Worm (Caenorhabditis elegans): ENCODE data around the gene spp-29.

Gene spp-29

ce11 chrV:17696753-17697152 is at the start of gene spp-29:
TSS of gene spp-29 (minus strand) at chrV:17696853.
- TF ChIP-seq W03F9.2 (tag; optimal IDR thresholded peaks at IDR 0.05): no peak
- no peak for TF ChIP-seq dao-5 (tag; optimal IDR thresholded peaks at IDR 0.05)
- TF ChIP-seq him-1 (tag; optimal IDR thresholded peaks at IDR 0.05): no peak

ce11 chrV:17743802-17744201 is 47.1 kb upstream of the spp-29 start:
- TF ChIP-seq dao-5 (tag; optimal IDR thresholded peaks at IDR 0.05) (no peak), him-1 (tag; optimal IDR thresholded peaks at IDR 0.05) (no peak), W03F9.2 (tag; optimal IDR thresholded peaks at IDR 0.05) (no peak)

- TF ChIP-seq him-1 (tag; optimal IDR thresholded peaks at IDR 0.05): no peak
- no peak for TF ChIP-seq W03F9.2 (tag; optimal IDR thresholded peaks at IDR 0.05)
- no peak for TF ChIP-seq dao-5 (tag; optimal IDR thresholded peaks at IDR 0.05)
These were observed 43.1 kb upstream of the spp-29 start, which contains the start of gene cutl-4 for ce11 chrV:17739801-17740200. TSS of gene cutl-4 (minus strand) at chrV:17739901.

ce11 chrV:17732516-17732915 is 35.9 kb upstream of the spp-29 start, which contains the start of gene twk-42:
TSS of gene twk-42 (minus strand) at chrV:17732616.
- no peak for TF ChIP-seq him-1 (tag; optimal IDR thresholded peaks at IDR 0.05)
- TF ChIP-seq W03F9.2 (tag; optimal IDR thresholded peaks at IDR 0.05): no peak
- no peak for TF ChIP-seq dao-5 (tag; optimal IDR thresholded peaks at IDR 0.05)

ce11 chrV:17728757-17729156 is 32.1 kb upstream of the spp-29 start:
- TF ChIP-seq dao-5 (tag; optimal IDR thresholded peaks at IDR 0.05): no peak
- TF ChIP-seq W03F9.2 (tag; optimal IDR thresholded peaks at IDR 0.05): no peak
- no peak for TF ChIP-seq him-1 (tag; optimal IDR thresholded peaks at IDR 0.05)

ce11 chrV:17728336-17728735 is 31.7 kb upstream of the spp-29 start:
- TF ChIP-seq him-1 (tag; optimal IDR thresholded peaks at IDR 0.05): no peak
- no peak for TF ChIP-seq dao-5 (tag; optimal IDR thresholded peaks at IDR 0.05)
- no peak for TF ChIP-seq W03F9.2 (tag; optimal IDR thresholded peaks at IDR 0.05)

ce11 chrV:17724704-17725103 is 28.1 kb upstream of the spp-29 start, which contains the start of gene fat-5:
TSS of gene fat-5 (plus strand) at chrV:17725004.
- no peak for TF ChIP-seq him-1 (tag; optimal IDR thresholded peaks at IDR 0.05)
- TF ChIP-seq dao-5 (tag; optimal IDR thresholded peaks at IDR 0.05): no peak
- TF ChIP-seq W03F9.2 (tag; optimal IDR thresholded peaks at IDR 0.05): no peak

ce11 chrV:17723142-17723781 is 26.6 kb upstream of the spp-29 start:
- TF ChIP-seq dao-5 (tag; optimal IDR thresholded peaks at IDR 0.05) (no peak), W03F9.2 (tag; optimal IDR thresholded peaks at IDR 0.05) (no peak), him-1 (tag; optimal IDR thresholded peaks at IDR 0.05) (no peak)

- TF ChIP-seq dao-5 (tag; optimal IDR thresholded peaks at IDR 0.05) (no peak), him-1 (tag; optimal IDR thresholded peaks at IDR 0.05) (no peak), W03F9.2 (tag; optimal IDR thresholded peaks at IDR 0.05) (no peak)
These were observed 25.9 kb upstream of the spp-29 start for ce11 chrV:17722553-17722952.

- no peak for TF ChIP-seq him-1 (tag; optimal IDR thresholded peaks at IDR 0.05)
These were observed 25.1 kb upstream of the spp-29 start for ce11 chrV:17721709-17722108.

ce11 chrV:17718647-17719046 is 22.0 kb upstream of the spp-29 start, which contains the start of gene str-77:
TSS of gene str-77 (plus strand) at chrV:17718947.
- TF ChIP-seq dao-5 (tag; optimal IDR thresholded peaks at IDR 0.05): no peak
- no peak for TF ChIP-seq W03F9.2 (tag; optimal IDR thresholded peaks at IDR 0.05)
- TF ChIP-seq him-1 (tag; optimal IDR thresholded peaks at IDR 0.05): no peak

- no peak for TF ChIP-seq him-1 (tag; optimal IDR thresholded peaks at IDR 0.05)
These were observed 17.7 kb upstream of the spp-29 start, which contains the start of gene twk-33 for ce11 chrV:17714330-17714729. TSS of gene twk-33 (minus strand) at chrV:17714377.

- TF ChIP-seq dao-5 (tag; optimal IDR thresholded peaks at IDR 0.05): no peak
- no peak for TF ChIP-seq him-1 (tag; optimal IDR thresholded peaks at IDR 0.05)
- no peak for TF ChIP-seq W03F9.2 (tag; optimal IDR thresholded peaks at IDR 0.05)
These were observed 15.7 kb upstream of the spp-29 start for ce11 chrV:17712349-17712748.

ce11 chrV:17707022-17707421 is 10.4 kb upstream of the spp-29 start, which contains the start of gene srh-31:
TSS of gene srh-31 (plus strand) at chrV:17707322.
- TF ChIP-seq W03F9.2 (tag; optimal IDR thresholded peaks at IDR 0.05): no peak
- no peak for TF ChIP-seq dao-5 (tag; optimal IDR thresholded peaks at IDR 0.05)
- no peak for TF ChIP-seq him-1 (tag; optimal IDR thresholded peaks at IDR 0.05)

- TF ChIP-seq W03F9.2 (tag; optimal IDR thresholded peaks at IDR 0.05) (no peak), him-1 (tag; optimal IDR thresholded peaks at IDR 0.05) (no peak), dao-5 (tag; optimal IDR thresholded peaks at IDR 0.05) (no peak)
These were observed 9.7 kb upstream of the spp-29 start for ce11 chrV:17706217-17706806.
